Worm (Caenorhabditis elegans): ENCODE results near the gene Y113G7A.13.

ce11 chrV:20182311-20182710 is 34.3 kb downstream of the Y113G7A.13 start:
- TF ChIP-seq him-1 (tag; optimal IDR thresholded peaks at IDR 0.05) (no peak), dao-5 (tag; optimal IDR thresholded peaks at IDR 0.05) (no peak)
